Worm (Caenorhabditis elegans) whole organism, L3 larva: ENCODE results near the gene srbc-9.

Experiments
- R02D3.7 ChIP-seq: fragments of 150-350 bp; optimal IDR thresholded peaks from 2 replicates; lab custom pipeline; 2014; ENCODE audit warnings: missing biosample characterization, missing genetic modification characterization
- ZK546.5 ChIP-seq: sonication (generic microtip); optimal IDR thresholded peaks from 2 replicates; lab custom pipeline; 2017; ENCODE audit warnings: missing biosample characterization, missing genetic modification characterization
- aly-2 ChIP-seq: fragments of 150-350 bp; optimal IDR thresholded peaks from 2 replicates; lab custom pipeline; 2014; ENCODE audit warnings: missing biosample characterization, missing genetic modification characterization
- ama-1 ChIP-seq: fragments of 150-350 bp; optimal IDR thresholded peaks from 2 replicates; lab custom pipeline; 2018
- ceh-16 ChIP-seq: sonication (generic microtip); optimal IDR thresholded peaks from 2 replicates; lab custom pipeline; 2017; ENCODE audit warnings: missing biosample characterization, missing genetic modification characterization
- ceh-28 ChIP-seq: fragments of 150-350 bp; optimal IDR thresholded peaks from 2 replicates; lab custom pipeline; 2014; ENCODE audit warnings: missing biosample characterization, missing genetic modification reagents, missing genetic modification characterization
- ceh-82 ChIP-seq: fragments of 150-350 bp; optimal IDR thresholded peaks from 2 replicates; lab custom pipeline; 2014; ENCODE audit warnings: missing biosample characterization, missing genetic modification characterization
- ceh-9 ChIP-seq: sonication (generic microtip); optimal IDR thresholded peaks from 2 replicates; lab custom pipeline; 2018; ENCODE audit warnings: missing biosample characterization, missing genetic modification characterization
- daf-12 ChIP-seq: fragments of 150-350 bp; optimal IDR thresholded peaks from 2 replicates; lab custom pipeline; 2014; ENCODE audit warnings: missing biosample characterization, missing genetic modification reagents, missing genetic modification characterization
- egl-27 ChIP-seq: sonication (generic microtip); optimal IDR thresholded peaks from 4 replicates; lab custom pipeline; 2017; ENCODE audit warnings: missing biosample characterization, missing genetic modification reagents, missing genetic modification characterization
- egl-5 ChIP-seq: fragments of 150-350 bp; optimal IDR thresholded peaks from 2 replicates; lab custom pipeline; 2017; ENCODE audit warnings: missing biosample characterization, missing genetic modification reagents, missing genetic modification characterization, inconsistent platforms
- elt-1 ChIP-seq: fragments of 150-350 bp; optimal IDR thresholded peaks from 2 replicates; lab custom pipeline; 2014; ENCODE audit warnings: missing biosample characterization, missing genetic modification characterization
- elt-2 ChIP-seq: sonication (generic microtip); optimal IDR thresholded peaks from 2 replicates; lab custom pipeline; 2016; ENCODE audit warnings: missing genetic modification reagents, mild to moderate bottlenecking, missing genetic modification characterization, missing compliant biosample characterization
- elt-3 ChIP-seq, 3 experiments: fragments of 150-350 bp in 1 of 3; sonication (generic microtip) in 2 of 3; optimal IDR thresholded peaks; 2 replicates in 2 of 3; 4 replicates in 1 of 3; lab custom pipeline; 2014 to 2017; ENCODE audit warnings: missing biosample characterization in 3 of 3, missing genetic modification characterization in 3 of 3
- eor-1 ChIP-seq, 2 experiments: fragments of 150-350 bp; optimal IDR thresholded peaks; 2 replicates each; lab custom pipeline; 2014 to 2018; ENCODE audit warnings: missing biosample characterization in 2 of 2, missing genetic modification characterization in 2 of 2
- fkh-10 ChIP-seq: sonication (generic microtip); optimal IDR thresholded peaks from 2 replicates; lab custom pipeline; 2017; ENCODE audit warnings: missing biosample characterization, missing genetic modification reagents, missing genetic modification characterization
- fkh-2 ChIP-seq: fragments of 150-350 bp; optimal IDR thresholded peaks from 2 replicates; lab custom pipeline; 2014; ENCODE audit warnings: missing biosample characterization, missing genetic modification reagents, missing genetic modification characterization
- fos-1 ChIP-seq: fragments of 150-350 bp; optimal IDR thresholded peaks from 2 replicates; lab custom pipeline; 2014; ENCODE audit warnings: missing biosample characterization, missing genetic modification characterization
- hmg-11 ChIP-seq: sonication (generic microtip); optimal IDR thresholded peaks from 2 replicates; lab custom pipeline; 2016; ENCODE audit warnings: missing genetic modification characterization, missing compliant biosample characterization
- jun-1 ChIP-seq: fragments of 150-350 bp; optimal IDR thresholded peaks from 2 replicates; lab custom pipeline; 2014; ENCODE audit warnings: missing biosample characterization, missing genetic modification reagents, missing genetic modification characterization
- lin-15B ChIP-seq: fragments of 150-350 bp; optimal IDR thresholded peaks from 2 replicates; lab custom pipeline; 2014; ENCODE audit warnings: missing biosample characterization, missing genetic modification characterization
- lin-39 ChIP-seq: fragments of 150-350 bp; optimal IDR thresholded peaks from 2 replicates; lab custom pipeline; 2018; ENCODE audit warnings: missing biosample characterization, missing genetic modification reagents, missing genetic modification characterization
- lsy-12 ChIP-seq: sonication (generic microtip); optimal IDR thresholded peaks from 2 replicates; lab custom pipeline; 2016; ENCODE audit warnings: mild to moderate bottlenecking, missing genetic modification characterization, missing compliant biosample characterization
- mdl-1 ChIP-seq: fragments of 150-350 bp; optimal IDR thresholded peaks from 2 replicates; lab custom pipeline; 2014; ENCODE audit warnings: missing biosample characterization, missing genetic modification characterization
- mml-1 ChIP-seq: fragments of 150-350 bp; sonication (generic microtip); optimal IDR thresholded peaks from 3 replicates; lab custom pipeline; 2014; ENCODE audit warnings: missing biosample characterization, missing genetic modification characterization
- nhr-11 ChIP-seq: fragments of 150-350 bp; optimal IDR thresholded peaks from 2 replicates; lab custom pipeline; 2014; ENCODE audit warnings: missing biosample characterization, missing genetic modification characterization
- nhr-12 ChIP-seq: fragments of 150-350 bp; optimal IDR thresholded peaks from 2 replicates; lab custom pipeline; 2014; ENCODE audit warnings: missing biosample characterization, missing genetic modification characterization
- nhr-237 ChIP-seq: fragments of 150-350 bp; optimal IDR thresholded peaks from 2 replicates; lab custom pipeline; 2014; ENCODE audit warnings: missing biosample characterization, missing genetic modification characterization
- nhr-25 ChIP-seq: sonication (generic microtip); optimal IDR thresholded peaks from 2 replicates; lab custom pipeline; 2017; ENCODE audit warnings: missing biosample characterization, missing genetic modification characterization
- nhr-28 ChIP-seq: fragments of 150-350 bp; optimal IDR thresholded peaks from 2 replicates; lab custom pipeline; 2014; ENCODE audit warnings: missing biosample characterization, missing genetic modification characterization
- nhr-67 ChIP-seq: fragments of 150-350 bp; optimal IDR thresholded peaks from 2 replicates; lab custom pipeline; 2014; ENCODE audit warnings: missing biosample characterization, missing genetic modification characterization
- nhr-76 ChIP-seq: fragments of 150-350 bp; sonication (generic microtip); optimal IDR thresholded peaks from 5 replicates; lab custom pipeline; 2014; ENCODE audit warnings: missing biosample characterization, missing genetic modification characterization
- nhr-77 ChIP-seq: fragments of 150-350 bp; optimal IDR thresholded peaks from 2 replicates; lab custom pipeline; 2014; ENCODE audit warnings: missing biosample characterization, missing genetic modification characterization
- pha-4 ChIP-seq: fragments of 150-350 bp; optimal IDR thresholded peaks from 2 replicates; lab custom pipeline; 2014; ENCODE audit warnings: missing biosample characterization, missing genetic modification reagents, missing genetic modification characterization
- pqm-1 ChIP-seq: fragments of 150-350 bp; optimal IDR thresholded peaks from 2 replicates; lab custom pipeline; 2017; ENCODE audit warnings: missing biosample characterization, missing genetic modification characterization, inconsistent platforms
- sea-2 ChIP-seq: fragments of 150-350 bp; sonication (generic microtip); optimal IDR thresholded peaks from 4 replicates; lab custom pipeline; 2014; ENCODE audit warnings: missing biosample characterization, missing genetic modification reagents, missing genetic modification characterization
- skn-1 ChIP-seq: fragments of 150-350 bp; optimal IDR thresholded peaks from 2 replicates; lab custom pipeline; 2014; ENCODE audit warnings: missing biosample characterization, missing genetic modification characterization
- snpc-4 ChIP-seq: fragments of 150-350 bp; optimal IDR thresholded peaks from 2 replicates; lab custom pipeline; 2014; ENCODE audit warnings: missing biosample characterization, missing genetic modification characterization
- tbx-2 ChIP-seq: sonication (generic microtip); optimal IDR thresholded peaks from 2 replicates; lab custom pipeline; 2016; ENCODE audit warnings: mild to moderate bottlenecking, missing genetic modification characterization, missing compliant biosample characterization
- unc-39 ChIP-seq: sonication (generic microtip); optimal IDR thresholded peaks from 4 replicates; lab custom pipeline; 2017; ENCODE audit warnings: missing biosample characterization, missing genetic modification characterization
- zag-1 ChIP-seq: fragments of 150-350 bp; optimal IDR thresholded peaks from 2 replicates; lab custom pipeline; 2014; ENCODE audit warnings: missing biosample characterization, missing genetic modification characterization
- ztf-11 ChIP-seq: fragments of 150-350 bp; optimal IDR thresholded peaks from 2 replicates; lab custom pipeline; 2014; ENCODE audit warnings: missing biosample characterization, missing genetic modification characterization
- ztf-4 ChIP-seq: fragments of 150-350 bp; optimal IDR thresholded peaks from 2 replicates; lab custom pipeline; 2014; ENCODE audit warnings: missing biosample characterization, missing genetic modification characterization

Gene srbc-9

DNA sequence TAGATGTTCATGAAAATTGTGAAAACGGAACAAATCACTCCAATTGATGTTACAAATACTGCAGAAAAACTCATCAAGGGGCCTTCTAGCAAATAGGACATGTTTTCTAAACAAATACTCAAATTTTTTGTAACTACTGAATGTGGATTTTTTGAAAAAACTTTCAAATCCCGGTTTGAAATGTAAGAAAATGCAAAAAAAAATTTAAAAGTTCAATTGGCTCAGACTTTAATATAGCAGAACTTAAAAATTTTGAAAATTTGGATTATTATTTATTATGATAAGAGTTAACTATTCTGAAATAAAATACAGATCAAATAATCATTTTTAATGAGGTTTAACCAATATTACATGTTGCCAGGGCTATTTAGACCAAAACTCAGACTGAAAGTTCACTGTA lies at the start of gene srbc-9:
TSS of gene srbc-9 (minus strand) at position 101 of the 400 bp plus-strand sequence.
- TF ChIP-seq nhr-28 (no peak), fos-1 (tag; lab: Kevin White, UChicago) (no peak), mdl-1 (tag; lab: Kevin White, UChicago) (no peak), nhr-67 (tag; lab: Kevin White, UChicago) (no peak), nhr-11 (no peak), nhr-237 (no peak), pqm-1 (no peak), elt-1 (tag; lab: Kevin White, UChicago) (no peak), egl-27 (no peak), snpc-4 (no peak), lsy-12 (tag; lab: Kevin White, UChicago) (no peak), sea-2 (GFP tag; lab: Kevin White, UChicago) (no peak), ama-1 (lab: Kevin White, UChicago) (no peak), ceh-16 (tag; lab: Kevin White, UChicago) (no peak), mml-1 (tag; lab: Kevin White, UChicago) (no peak), nhr-77 (tag; lab: Kevin White, UChicago) (no peak)

DNA sequence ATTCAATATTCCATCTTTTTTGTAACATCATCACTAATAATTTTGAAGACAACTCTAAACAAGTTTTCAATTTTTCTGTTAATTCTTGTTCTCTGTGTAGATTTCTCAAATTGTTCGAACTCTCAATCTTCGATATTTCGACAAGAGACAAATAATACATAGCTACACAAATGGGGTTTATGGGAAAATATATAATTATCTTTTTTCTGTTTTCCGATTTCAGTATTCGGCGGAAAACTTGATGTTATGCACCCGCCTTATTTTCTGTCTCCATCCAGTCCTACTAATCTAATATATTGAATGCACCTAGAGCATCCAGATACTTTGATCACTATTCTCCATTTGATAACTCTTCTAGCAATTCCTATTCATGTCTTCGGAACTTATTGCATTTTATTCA lies 48.8 kb upstream of the srbc-9 start, which contains the start of gene srh-268:
TSS of gene srh-268 (plus strand) at position 301 of the 400 bp plus-strand sequence.
- TF ChIP-seq ztf-4 (tag; lab: Kevin White, UChicago) (no peak), jun-1 (no peak), R02D3.7 (no peak), daf-12 (tag; lab: Kevin White, UChicago) (no peak), zag-1 (tag; lab: Kevin White, UChicago) (no peak), nhr-237 (no peak), aly-2 (no peak), pqm-1 (no peak), mdl-1 (tag; lab: Kevin White, UChicago) (no peak), lin-15B (no peak), fkh-10 (GFP tag; lab: Kevin White, UChicago) (no peak), pha-4 (tag; lab: Kevin White, UChicago) (no peak), ZK546.5 (no peak), hmg-11 (no peak), lsy-12 (tag; lab: Kevin White, UChicago) (no peak), mml-1 (tag; lab: Kevin White, UChicago) (no peak)

DNA sequence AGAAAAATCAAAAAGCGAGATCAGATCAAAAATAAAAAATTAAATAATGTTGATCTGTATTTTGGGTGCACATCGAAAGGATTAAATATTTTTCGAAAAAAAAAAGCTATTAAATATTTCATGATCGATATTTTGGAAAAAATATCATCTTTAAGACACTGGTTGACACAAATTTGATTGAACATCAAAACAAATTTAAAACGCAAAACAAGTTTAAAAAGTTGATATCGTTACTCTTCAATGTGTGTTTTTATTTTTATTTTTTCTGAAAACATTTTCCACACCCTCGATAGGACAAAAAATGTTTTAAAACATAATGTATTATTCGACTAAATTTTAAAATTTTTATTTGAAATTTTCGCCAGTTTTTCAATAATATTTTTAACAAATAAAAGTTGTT lies 47.8 kb upstream of the srbc-9 start, which contains the start of gene C54F6.12:
TSS of gene C54F6.12 (minus strand) at position 101 of the 400 bp plus-strand sequence.
- TF ChIP-seq nhr-12 (tag; lab: Kevin White, UChicago) (no peak), elt-1 (tag; lab: Kevin White, UChicago) (no peak), fos-1 (tag; lab: Kevin White, UChicago) (no peak), aly-2 (no peak), elt-3 (tag; optimal IDR thresholded peaks at IDR 0.05; lab: Kevin White, UChicago) (no peak), nhr-76 (tag; lab: Kevin White, UChicago) (no peak), ceh-16 (tag; lab: Kevin White, UChicago) (no peak), nhr-25 (tag; lab: Kevin White, UChicago) (no peak), R02D3.7 (no peak), lin-39 (no peak), daf-12 (tag; lab: Kevin White, UChicago) (no peak), lin-15B (no peak), sea-2 (GFP tag; lab: Kevin White, UChicago) (no peak), egl-5 (no peak), ceh-9 (no peak), unc-39 (tag; lab: Kevin White, UChicago) (no peak), elt-2 (tag; lab: Kevin White, UChicago) (no peak), eor-1 (tag; optimal IDR thresholded peaks at IDR 0.05; lab: Kevin White, UChicago) (no peak)
- TF ChIP-seq, all 47 proteins: peak for 0

DNA sequence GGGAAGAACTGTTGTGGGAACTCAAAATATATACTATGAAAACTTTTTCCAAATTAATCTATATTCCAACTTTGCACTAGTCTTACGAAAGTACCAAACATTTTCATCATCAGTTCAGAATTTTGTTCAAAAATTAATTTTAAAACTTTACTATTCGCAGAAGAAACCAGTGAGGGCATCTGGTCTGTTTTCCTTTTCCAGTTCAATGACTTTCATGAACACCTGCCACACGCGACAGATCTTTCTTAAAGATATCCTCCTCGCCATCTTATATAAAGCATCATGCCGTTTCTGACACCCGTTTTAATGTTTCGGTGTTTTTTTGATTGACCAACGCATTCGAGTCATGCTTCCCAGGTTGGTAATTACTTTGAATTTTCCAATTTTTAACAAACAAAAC lies 42.7 kb upstream of the srbc-9 start, which contains the start of gene C54F6.3:
TSS of gene C54F6.3 (plus strand) at position 301 of the 400 bp plus-strand sequence.
- TF ChIP-seq ceh-9, result no peak
- no peak for TF ChIP-seq tbx-2 (tag; lab: Kevin White, UChicago)
- TF ChIP-seq ceh-82, result no peak
- no peak for TF ChIP-seq sea-2 (GFP tag; lab: Kevin White, UChicago)
- no peak for TF ChIP-seq nhr-76 (tag; lab: Kevin White, UChicago)
- no peak for TF ChIP-seq nhr-77 (tag; lab: Kevin White, UChicago)
- no peak for TF ChIP-seq zag-1 (tag; lab: Kevin White, UChicago)
- TF ChIP-seq ZK546.5, result no peak
- no peak for TF ChIP-seq ztf-11 (tag; lab: Kevin White, UChicago)
- no peak for TF ChIP-seq daf-12 (tag; lab: Kevin White, UChicago)
- TF ChIP-seq nhr-25 (tag; lab: Kevin White, UChicago), result no peak
- no peak for TF ChIP-seq skn-1 (tag; lab: Kevin White, UChicago)
- TF ChIP-seq jun-1, result no peak
- no peak for TF ChIP-seq ceh-16 (tag; lab: Kevin White, UChicago)
- TF ChIP-seq ceh-28, result no peak
- no peak for TF ChIP-seq fkh-2 (tag; lab: Kevin White, UChicago)
